Fruit fly (Drosophila melanogaster) S2 (cell line): ENCODE data around the gene CG31467.

ENCODE experiments used
- CG8478 ChIP-seq: fragments of >200 bp; optimal IDR thresholded peaks from 2 replicates; lab custom pipeline; 2018
- CTCF ChIP-seq, 2 experiments: fragments of >200 bp; optimal IDR thresholded peaks; 2 replicates each; lab custom pipeline; 2018

DNA sequence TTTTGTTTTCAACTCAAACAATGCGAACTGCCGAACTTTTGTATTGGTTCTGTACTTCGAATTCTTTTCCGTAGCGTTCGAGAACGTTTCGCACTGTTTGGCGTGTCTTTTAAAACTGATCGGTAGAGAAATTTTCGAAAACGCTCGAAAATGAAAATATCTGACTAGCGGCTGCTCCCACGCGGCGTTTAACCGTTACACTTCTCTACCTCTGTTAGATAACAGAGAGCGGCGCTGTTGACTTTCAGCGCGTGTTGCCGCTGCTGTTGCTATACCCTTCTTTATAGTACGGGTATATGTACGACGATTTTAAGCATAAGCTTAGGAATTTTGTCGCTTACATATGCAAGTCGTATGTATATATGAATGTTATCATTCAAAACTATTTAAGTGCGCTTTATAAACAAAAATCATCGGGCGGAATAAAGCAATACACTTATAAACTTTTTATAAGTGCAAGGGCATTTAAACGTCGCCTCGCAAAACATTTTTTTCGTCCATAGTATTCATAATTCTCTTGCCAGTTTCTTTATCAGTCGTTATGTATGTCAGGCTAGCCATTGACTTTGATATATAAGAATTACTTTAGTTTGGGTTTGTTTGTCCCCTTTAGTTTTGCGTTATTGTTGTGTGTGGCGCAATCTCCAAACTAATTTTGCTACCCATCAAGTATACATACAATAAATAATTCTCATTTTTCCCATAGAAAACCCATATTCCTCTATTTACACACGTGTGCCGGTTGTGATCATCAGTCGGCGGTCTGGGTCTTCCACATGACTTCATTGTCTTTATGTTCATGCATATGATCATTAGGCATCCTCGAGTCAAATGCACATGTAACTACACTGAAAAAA lies 25.6 kb downstream of the CG31467 start, which contains the start of gene Phyhd1:
- TF ChIP-seq CTCF (optimal IDR thresholded peaks at IDR 0.05; lab: Kevin White, UChicago) (no peak), CG8478 (lab: Kevin White, UChicago) (no peak)
